Worm (Caenorhabditis elegans): ENCODE results near the gene Y37D8A.3.

The Y37D8A.3 gene

DNA sequence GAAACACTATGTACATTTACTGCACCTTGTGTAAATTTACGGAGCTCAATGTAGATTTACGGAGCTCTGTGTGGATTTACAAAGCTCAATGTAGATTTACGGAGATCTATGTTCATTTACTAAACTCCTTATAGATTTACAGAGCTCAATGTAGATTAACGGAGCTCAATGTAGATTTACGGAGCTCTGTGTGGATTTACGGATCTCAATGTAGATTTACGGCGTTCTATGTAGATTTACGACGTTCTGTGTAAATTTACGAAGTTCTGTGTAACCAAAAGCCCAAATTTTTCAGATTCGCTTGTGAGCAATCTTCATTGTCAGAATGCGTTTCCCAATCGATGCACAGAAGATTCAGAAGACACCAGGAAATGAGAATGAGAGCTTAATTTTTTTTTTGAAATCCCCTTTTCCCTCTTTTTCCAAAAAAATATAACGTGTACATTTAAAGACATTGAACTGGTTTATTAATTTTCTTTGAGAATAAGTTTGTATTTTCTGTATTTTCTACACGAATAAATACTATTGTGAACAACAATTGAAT lies 7.6 kb downstream of the Y37D8A.3 start:
- TF ChIP-seq cog-1 (tag; optimal IDR thresholded peaks at IDR 0.05) (no peak), klf-2 (GFP tag; conservative IDR thresholded peaks at IDR 0.05) (no peak), med-1 (GFP tag; optimal IDR thresholded peaks at IDR 0.05; ENCODE audit: insufficient read depth) (no peak), flt-1 (GFP tag; IDR thresholded peaks at IDR 0.05) (no peak), ztf-29 (GFP tag; IDR thresholded peaks at IDR 0.05) (no peak), ztf-23 (GFP tag; IDR thresholded peaks at IDR 0.05) (no peak), T22C8.4 (GFP tag; IDR thresholded peaks at IDR 0.05) (no peak), tab-1 (GFP tag; IDR thresholded peaks at IDR 0.05) (no peak), ref-1 (GFP tag; conservative IDR thresholded peaks at IDR 0.05) (no peak)

DNA sequence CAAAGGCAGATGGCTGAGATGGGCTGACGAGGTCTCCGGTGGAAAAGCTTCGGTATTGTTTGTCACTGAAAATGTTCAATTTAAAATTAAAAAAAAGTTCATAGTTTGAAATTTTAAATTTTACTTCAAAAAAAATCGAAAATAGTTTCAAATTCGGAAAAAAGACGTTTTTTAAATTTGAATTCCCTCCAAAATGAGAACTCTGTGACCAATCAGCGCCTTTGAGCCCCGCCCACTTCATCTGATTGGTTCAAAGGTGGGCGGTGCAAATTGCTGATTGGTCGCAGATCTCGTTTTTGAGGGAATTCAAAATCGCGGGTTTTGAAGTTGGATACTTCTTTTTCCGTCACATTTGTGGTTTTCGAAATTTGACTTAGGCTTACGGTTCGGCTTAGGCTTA lies 9.1 kb downstream of the Y37D8A.3 start:
- TF ChIP-seq T22C8.4 (GFP tag; IDR thresholded peaks at IDR 0.05) (no peak), ztf-23 (GFP tag; IDR thresholded peaks at IDR 0.05) (no peak), ref-1 (GFP tag; conservative IDR thresholded peaks at IDR 0.05) (no peak), med-1 (GFP tag; optimal IDR thresholded peaks at IDR 0.05; ENCODE audit: insufficient read depth) (no peak), klf-2 (GFP tag; conservative IDR thresholded peaks at IDR 0.05) (no peak), ztf-29 (GFP tag; IDR thresholded peaks at IDR 0.05) (no peak), tab-1 (GFP tag; IDR thresholded peaks at IDR 0.05) (no peak), cog-1 (tag; optimal IDR thresholded peaks at IDR 0.05) (no peak), flt-1 (GFP tag; IDR thresholded peaks at IDR 0.05) (no peak)

DNA sequence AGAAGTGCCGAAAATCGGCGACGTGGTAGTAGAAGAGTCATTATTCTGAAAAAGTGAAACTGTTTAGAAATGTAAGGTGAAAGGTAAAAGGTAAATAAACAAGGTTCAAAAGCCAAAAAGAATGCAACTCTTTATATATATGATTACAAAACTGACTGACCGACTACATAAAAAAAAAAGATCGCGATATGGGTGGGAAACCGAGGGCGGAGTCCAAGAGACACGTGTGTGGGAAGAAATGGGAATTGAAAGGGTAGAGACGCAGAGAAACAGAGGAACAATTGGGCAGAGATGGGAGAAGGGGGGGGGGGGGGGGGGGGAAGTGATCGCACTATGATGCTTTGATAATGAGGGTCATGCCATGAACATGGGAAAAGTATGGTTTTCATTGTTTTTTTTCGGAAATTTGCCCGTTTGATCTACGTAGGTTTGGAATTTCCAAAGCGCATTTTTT lies 9.8 kb downstream of the Y37D8A.3 start, which contains the start of gene Y37D8A.4:
Gene Y37D8A.4, minus strand, starts transcription at position 51 of the 454 bp plus-strand sequence.
- TF ChIP-seq ref-1 (GFP tag; conservative IDR thresholded peaks at IDR 0.05) (no peak), cog-1 (tag; optimal IDR thresholded peaks at IDR 0.05) (no peak), ztf-29 (GFP tag; IDR thresholded peaks at IDR 0.05) (no peak), med-1 (GFP tag; optimal IDR thresholded peaks at IDR 0.05; ENCODE audit: insufficient read depth) (no peak), klf-2 (GFP tag; conservative IDR thresholded peaks at IDR 0.05) (no peak), flt-1 (GFP tag; IDR thresholded peaks at IDR 0.05) (no peak), T22C8.4 (GFP tag; IDR thresholded peaks at IDR 0.05) (no peak), ztf-23 (GFP tag; IDR thresholded peaks at IDR 0.05) (no peak)

DNA sequence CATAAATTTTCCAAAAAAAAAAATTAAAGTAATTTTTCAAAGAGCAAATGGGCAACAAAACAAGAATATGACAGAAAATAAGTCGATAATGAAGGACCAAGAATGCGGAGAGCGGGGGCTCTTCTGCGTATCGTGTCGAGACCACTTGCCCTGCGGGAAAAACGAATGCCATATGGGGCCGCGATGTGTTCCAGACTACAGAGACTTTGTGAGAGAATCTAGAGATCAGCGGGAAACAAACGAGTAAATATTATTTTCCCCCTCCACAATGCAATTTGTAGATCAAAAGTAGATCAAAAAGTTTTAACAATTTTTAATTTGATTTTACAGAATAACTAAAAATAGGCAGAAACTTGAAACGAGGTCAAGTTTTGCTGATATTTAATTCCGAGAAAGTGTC lies 11.0 kb downstream of the Y37D8A.3 start:
- TF ChIP-seq klf-2 (GFP tag; conservative IDR thresholded peaks at IDR 0.05) (no peak), flt-1 (GFP tag; IDR thresholded peaks at IDR 0.05) (no peak), tab-1 (GFP tag; IDR thresholded peaks at IDR 0.05) (no peak), ztf-29 (GFP tag; IDR thresholded peaks at IDR 0.05) (no peak), ref-1 (GFP tag; conservative IDR thresholded peaks at IDR 0.05) (no peak), T22C8.4 (GFP tag; IDR thresholded peaks at IDR 0.05) (no peak), cog-1 (tag; optimal IDR thresholded peaks at IDR 0.05) (no peak), med-1 (GFP tag; optimal IDR thresholded peaks at IDR 0.05; ENCODE audit: insufficient read depth) (no peak), ztf-23 (GFP tag; IDR thresholded peaks at IDR 0.05) (no peak)

DNA sequence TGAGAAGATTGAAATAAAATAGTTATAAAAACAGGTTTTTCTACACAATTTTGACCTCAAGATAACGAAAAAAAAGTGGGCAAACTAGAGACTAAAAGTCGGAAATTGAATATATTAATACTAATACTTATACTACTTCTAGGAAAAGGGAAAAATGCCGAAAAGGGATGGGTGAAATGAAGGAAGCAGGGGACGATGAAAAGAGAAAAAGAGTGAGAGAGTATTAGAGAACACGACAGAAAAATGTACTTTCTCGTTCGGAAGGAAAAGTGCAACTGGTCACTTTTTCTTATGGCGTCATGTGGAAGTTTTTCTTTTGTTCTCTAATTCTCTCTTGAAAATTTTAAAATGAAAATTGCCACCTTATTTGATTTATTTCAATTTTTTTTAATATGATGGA lies 12.2 kb downstream of the Y37D8A.3 start:
- no peak for TF ChIP-seq ztf-29 (GFP tag; IDR thresholded peaks at IDR 0.05)
- no peak for TF ChIP-seq flt-1 (GFP tag; IDR thresholded peaks at IDR 0.05)
- no peak for TF ChIP-seq ref-1 (GFP tag; conservative IDR thresholded peaks at IDR 0.05)
- no peak for TF ChIP-seq tab-1 (GFP tag; IDR thresholded peaks at IDR 0.05)
- TF ChIP-seq ztf-23 (GFP tag; IDR thresholded peaks at IDR 0.05): no peak
- no peak for TF ChIP-seq cog-1 (tag; optimal IDR thresholded peaks at IDR 0.05)
- TF ChIP-seq klf-2 (GFP tag; conservative IDR thresholded peaks at IDR 0.05): no peak
- no peak for TF ChIP-seq T22C8.4 (GFP tag; IDR thresholded peaks at IDR 0.05)
- TF ChIP-seq med-1 (GFP tag; optimal IDR thresholded peaks at IDR 0.05; ENCODE audit: insufficient read depth): no peak

DNA sequence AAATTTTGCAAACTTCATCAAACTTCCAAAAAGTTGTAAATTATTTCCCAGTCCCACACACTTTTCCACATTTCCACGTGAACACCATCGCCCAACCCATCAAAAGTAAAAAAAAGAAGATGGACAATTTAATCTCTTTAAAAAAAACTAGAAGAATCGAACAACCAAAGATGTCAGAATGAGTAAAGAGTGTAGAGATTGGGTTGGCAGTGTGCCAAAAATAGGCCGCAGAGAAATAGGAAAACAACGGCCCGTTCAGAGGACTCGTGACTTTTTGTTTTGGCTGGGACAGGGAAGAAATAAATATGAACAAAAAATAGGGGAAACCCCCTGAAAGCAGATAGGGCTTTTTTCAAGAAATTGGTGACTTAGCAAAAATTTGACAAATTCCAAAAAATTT lies 13.7 kb downstream of the Y37D8A.3 start:
- TF ChIP-seq klf-2 (GFP tag; conservative IDR thresholded peaks at IDR 0.05): no peak
- no peak for TF ChIP-seq tab-1 (GFP tag; IDR thresholded peaks at IDR 0.05)
- TF ChIP-seq cog-1 (tag; optimal IDR thresholded peaks at IDR 0.05): no peak
- TF ChIP-seq ztf-29 (GFP tag; IDR thresholded peaks at IDR 0.05): no peak
- no peak for TF ChIP-seq med-1 (GFP tag; optimal IDR thresholded peaks at IDR 0.05; ENCODE audit: insufficient read depth)
- TF ChIP-seq T22C8.4 (GFP tag; IDR thresholded peaks at IDR 0.05): no peak
- no peak for TF ChIP-seq ref-1 (GFP tag; conservative IDR thresholded peaks at IDR 0.05)
- no peak for TF ChIP-seq flt-1 (GFP tag; IDR thresholded peaks at IDR 0.05)
- TF ChIP-seq ztf-23 (GFP tag; IDR thresholded peaks at IDR 0.05): no peak

DNA sequence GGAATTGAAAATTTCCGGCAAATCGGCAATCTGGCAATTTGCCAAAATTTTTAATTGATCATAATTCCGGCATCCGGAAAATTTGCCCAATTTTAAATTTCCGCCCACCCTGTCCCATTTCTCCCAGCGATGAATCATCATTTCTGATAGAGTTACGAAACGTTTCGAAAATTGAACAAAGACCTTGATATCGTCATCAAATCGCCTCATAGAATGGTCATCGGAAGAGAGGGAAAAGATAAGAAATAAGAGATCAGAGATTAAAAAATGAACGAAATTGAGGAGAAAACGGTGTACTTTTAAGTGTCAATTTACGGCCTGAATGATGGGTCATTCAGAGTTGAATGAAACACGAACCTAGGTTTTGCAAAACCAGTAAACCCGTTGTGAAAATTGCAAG lies 18.5 kb downstream of the Y37D8A.3 start:
- TF ChIP-seq cog-1 (tag; optimal IDR thresholded peaks at IDR 0.05) (no peak), med-1 (GFP tag; optimal IDR thresholded peaks at IDR 0.05; ENCODE audit: insufficient read depth) (no peak), tab-1 (GFP tag; IDR thresholded peaks at IDR 0.05) (no peak), klf-2 (GFP tag; conservative IDR thresholded peaks at IDR 0.05) (no peak), T22C8.4 (GFP tag; IDR thresholded peaks at IDR 0.05) (no peak), ztf-29 (GFP tag; IDR thresholded peaks at IDR 0.05) (no peak)

DNA sequence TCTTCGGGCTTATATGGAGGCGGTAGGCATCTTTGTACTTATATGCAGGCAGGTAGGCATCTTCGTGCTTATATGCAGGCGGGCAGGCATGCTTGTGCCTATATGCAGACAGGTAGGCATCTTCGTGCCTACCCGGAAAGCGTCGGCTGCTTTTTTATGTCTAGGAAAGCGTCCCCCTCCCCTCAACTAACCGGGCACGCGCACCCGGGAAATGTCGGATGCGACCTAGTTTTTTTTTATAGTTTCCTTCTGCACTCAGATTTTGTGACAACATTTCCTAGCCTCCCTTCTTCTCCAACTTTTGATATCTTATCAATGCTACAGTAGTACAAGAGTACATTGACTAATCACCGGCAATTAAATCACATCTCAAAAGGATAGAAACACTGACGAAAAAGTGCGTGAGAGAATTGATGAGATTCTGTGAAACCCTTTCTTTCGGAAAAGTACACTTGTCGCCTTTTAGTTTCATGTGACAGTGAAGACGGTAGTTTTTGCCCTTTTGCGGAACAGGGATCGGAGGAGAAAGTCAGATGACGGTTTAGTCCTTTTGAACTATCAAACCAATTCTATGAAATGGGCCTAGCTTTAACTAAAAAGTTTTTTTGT lies 19.9 kb downstream of the Y37D8A.3 start:
- no peak for TF ChIP-seq klf-2 (GFP tag; conservative IDR thresholded peaks at IDR 0.05)
- TF ChIP-seq flt-1 (GFP tag; IDR thresholded peaks at IDR 0.05): no peak
- TF ChIP-seq tab-1 (GFP tag; IDR thresholded peaks at IDR 0.05): no peak
- no peak for TF ChIP-seq ztf-29 (GFP tag; IDR thresholded peaks at IDR 0.05)
- no peak for TF ChIP-seq ref-1 (GFP tag; conservative IDR thresholded peaks at IDR 0.05)
- TF ChIP-seq ztf-23 (GFP tag; IDR thresholded peaks at IDR 0.05): no peak
- TF ChIP-seq med-1 (GFP tag; optimal IDR thresholded peaks at IDR 0.05; ENCODE audit: insufficient read depth): no peak
- no peak for TF ChIP-seq T22C8.4 (GFP tag; IDR thresholded peaks at IDR 0.05)
- TF ChIP-seq cog-1 (tag; optimal IDR thresholded peaks at IDR 0.05): no peak

DNA sequence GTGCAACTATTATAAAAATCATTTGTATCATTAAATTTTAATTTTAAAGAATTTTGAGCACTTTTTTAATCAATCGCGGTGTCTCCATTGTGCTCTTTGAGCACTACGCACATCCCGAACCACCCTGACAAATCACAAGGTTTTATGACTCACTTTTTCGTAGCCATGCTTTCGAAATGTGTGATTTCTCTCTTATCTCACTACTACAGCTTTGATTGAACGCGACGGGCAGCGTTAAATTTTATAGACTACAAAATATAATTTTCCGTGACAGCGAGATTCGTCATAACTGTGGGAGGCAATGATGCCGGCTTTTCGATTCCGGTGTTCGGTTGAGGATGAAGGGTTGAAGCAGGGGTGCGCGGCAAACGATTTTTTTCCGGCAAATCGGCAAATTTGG lies 20.5 kb downstream of the Y37D8A.3 start:
- TF ChIP-seq ztf-23 (GFP tag; IDR thresholded peaks at IDR 0.05): no peak
- no peak for TF ChIP-seq klf-2 (GFP tag; conservative IDR thresholded peaks at IDR 0.05)
- TF ChIP-seq T22C8.4 (GFP tag; IDR thresholded peaks at IDR 0.05): no peak
- TF ChIP-seq med-1 (GFP tag; optimal IDR thresholded peaks at IDR 0.05; ENCODE audit: insufficient read depth): no peak
- TF ChIP-seq tab-1 (GFP tag; IDR thresholded peaks at IDR 0.05): no peak
- no peak for TF ChIP-seq cog-1 (tag; optimal IDR thresholded peaks at IDR 0.05)
- no peak for TF ChIP-seq ztf-29 (GFP tag; IDR thresholded peaks at IDR 0.05)
- TF ChIP-seq ref-1 (GFP tag; conservative IDR thresholded peaks at IDR 0.05): no peak

Data from whole organism, midembryonic.